Worm (Caenorhabditis elegans) whole organism, L4 larva: ENCODE measurements around the gene srh-140.

Experiments
- D1046.2 ChIP-seq: fragments of 200-800 bp; sonication (Bioruptor generic); IDR thresholded peaks from 2 replicates; pipeline ENCODE4 v1.3.6; 2022; ENCODE audit warnings: missing genetic modification characterization, missing compliant biosample characterization
- F37D6.2 ChIP-seq: sonication (generic microtip); optimal IDR thresholded peaks from 2 replicates; lab custom pipeline; 2016; ENCODE audit warnings: mild to moderate bottlenecking, missing genetic modification characterization, missing compliant biosample characterization
- F44E2.7 ChIP-seq: fragments of 200-800 bp; sonication (Bioruptor generic); IDR thresholded peaks from 2 replicates; pipeline ENCODE4 v2.1.2; 2022; ENCODE audit warnings: missing genetic modification characterization, missing compliant biosample characterization
- T20F7.1 ChIP-seq: fragments of 200-800 bp; sonication (Bioruptor generic); optimal IDR thresholded peaks from 2 replicates; lab custom pipeline; 2018; ENCODE audit warnings: mild to moderate bottlenecking, missing genetic modification characterization, missing compliant biosample characterization
- Y105C5A.15 ChIP-seq: fragments of 200-800 bp; sonication (Bioruptor generic); IDR thresholded peaks from 2 replicates; pipeline ENCODE4 v1.3.6; 2022; ENCODE audit warnings: missing genetic modification characterization, missing compliant biosample characterization
- Y48G9A.11 ChIP-seq: fragments of 200-800 bp; sonication (Bioruptor generic); IDR thresholded peaks from 2 replicates; pipeline ENCODE4 v1.3.6; 2022; ENCODE audit warnings: missing genetic modification reagents, missing genetic modification characterization, missing compliant biosample characterization
- Y5F2A.4 ChIP-seq: fragments of 200-800 bp; sonication (Bioruptor generic); optimal IDR thresholded peaks from 2 replicates; lab custom pipeline; 2018; ENCODE audit warnings: mild to moderate bottlenecking, missing genetic modification characterization, missing compliant biosample characterization
- Y75B8A.6 ChIP-seq: fragments of 200-800 bp; sonication (Bioruptor generic); IDR thresholded peaks from 2 replicates; pipeline ENCODE4 v1.3.6; 2022; ENCODE audit warnings: missing genetic modification reagents, missing genetic modification characterization, missing compliant biosample characterization
- aha-1 ChIP-seq: fragments of 150-350 bp; peaks from one replicate; lab custom pipeline; 2014; ENCODE audit warnings: missing biosample characterization, missing genetic modification characterization
- ama-1 ChIP-seq: fragments of 150-350 bp; optimal IDR thresholded peaks from 2 replicates; lab custom pipeline; 2014; ENCODE audit warnings: inconsistent platforms, mixed read lengths
- ceh-20 ChIP-seq: fragments of 200-800 bp; sonication (Bioruptor generic); IDR thresholded peaks from 2 replicates; pipeline ENCODE4 v1.3.6; 2022; ENCODE audit warnings: missing genetic modification reagents, missing genetic modification characterization, missing compliant biosample characterization
- ceh-28 ChIP-seq: fragments of 150-350 bp; optimal IDR thresholded peaks from 2 replicates; lab custom pipeline; 2014; ENCODE audit warnings: missing biosample characterization, missing genetic modification reagents, missing genetic modification characterization
- ceh-82 ChIP-seq: sonication (generic microtip); optimal IDR thresholded peaks from 2 replicates; lab custom pipeline; 2017; ENCODE audit warnings: missing biosample characterization, missing genetic modification characterization
- ctbp-1 ChIP-seq: fragments of 200-800 bp; sonication (Bioruptor generic); IDR thresholded peaks from 2 replicates; pipeline ENCODE4 v1.3.6; 2022; ENCODE audit warnings: missing genetic modification reagents, missing genetic modification characterization, missing compliant biosample characterization
- daf-19 ChIP-seq: fragments of 200-800 bp; sonication (Bioruptor generic); conservative IDR thresholded peaks from 2 replicates; pipeline ENCODE4 v1.3.6; 2022; ENCODE audit warnings: missing genetic modification characterization, missing compliant biosample characterization
- dmd-6 ChIP-seq: fragments of 200-800 bp; sonication (Bioruptor generic); IDR thresholded peaks from 2 replicates; pipeline ENCODE4 v1.3.6; 2022; ENCODE audit warnings: missing genetic modification reagents, missing genetic modification characterization, missing compliant biosample characterization
- duxl-1 ChIP-seq: sonication (generic microtip); optimal IDR thresholded peaks from 2 replicates; lab custom pipeline; 2016; ENCODE audit warnings: mild to moderate bottlenecking, missing genetic modification characterization, moderate library complexity, missing compliant biosample characterization; ENCODE audit not compliant: poor library complexity
- dve-1 ChIP-seq: sonication (generic microtip); optimal IDR thresholded peaks from 2 replicates; lab custom pipeline; 2017; ENCODE audit warnings: antibody characterized with exemption, mild to moderate bottlenecking, missing genetic modification characterization, missing compliant biosample characterization; ENCODE audit not compliant: insufficient read depth
- fkh-10 ChIP-seq: fragments of 150-350 bp; optimal IDR thresholded peaks from 2 replicates; lab custom pipeline; 2014; ENCODE audit warnings: missing biosample characterization, missing genetic modification reagents, missing genetic modification characterization
- fos-1 ChIP-seq: fragments of 150-350 bp; optimal IDR thresholded peaks from 2 replicates; lab custom pipeline; 2014; ENCODE audit warnings: missing biosample characterization, missing genetic modification characterization
- hlh-30 ChIP-seq: sonication (generic microtip); optimal IDR thresholded peaks from 2 replicates; lab custom pipeline; 2017; ENCODE audit warnings: antibody characterized with exemption, mild to moderate bottlenecking, missing genetic modification characterization, missing compliant biosample characterization; ENCODE audit not compliant: insufficient read depth
- hmg-1.1 ChIP-seq: fragments of 200-800 bp; sonication (Bioruptor generic); IDR thresholded peaks from 2 replicates; pipeline ENCODE4 v1.3.6; 2022; ENCODE audit warnings: missing genetic modification reagents, missing genetic modification characterization, missing compliant biosample characterization
- lin-1 ChIP-seq: fragments of 200-800 bp; sonication (Bioruptor generic); IDR thresholded peaks from 2 replicates; pipeline ENCODE4 v1.3.6; 2022; ENCODE audit warnings: missing genetic modification reagents, missing genetic modification characterization, missing compliant biosample characterization
- lin-29 ChIP-seq: fragments of 200-800 bp; sonication (Bioruptor generic); IDR thresholded peaks from 2 replicates; pipeline ENCODE4 v1.3.6; 2022; ENCODE audit warnings: missing genetic modification reagents, missing genetic modification characterization, missing compliant biosample characterization
- lin-39 ChIP-seq: fragments of 150-350 bp; optimal IDR thresholded peaks from 2 replicates; lab custom pipeline; 2014; ENCODE audit warnings: missing biosample characterization, missing genetic modification reagents, missing genetic modification characterization
- lir-3 ChIP-seq: sonication (generic microtip); optimal IDR thresholded peaks from 2 replicates; lab custom pipeline; 2016; ENCODE audit warnings: mild to moderate bottlenecking, missing genetic modification characterization, missing compliant biosample characterization
- lsy-2 ChIP-seq, 2 experiments: fragments of 150-350 bp in 1 of 2; sonication (generic microtip) in 1 of 2; optimal IDR thresholded peaks; 2 replicates each; lab custom pipeline; 2014 to 2017; ENCODE audit warnings: missing biosample characterization in 2 of 2, missing genetic modification characterization in 2 of 2
- nhr-28 ChIP-seq: fragments of 150-350 bp; optimal IDR thresholded peaks from 2 replicates; lab custom pipeline; 2014; ENCODE audit warnings: missing biosample characterization, missing genetic modification characterization
- nhr-48 ChIP-seq: sonication (generic microtip); optimal IDR thresholded peaks from 2 replicates; lab custom pipeline; 2016; ENCODE audit warnings: mild to moderate bottlenecking, missing genetic modification characterization, missing compliant biosample characterization
- nhr-6 ChIP-seq: fragments of 150-350 bp; optimal IDR thresholded peaks from 2 replicates; lab custom pipeline; 2014; ENCODE audit warnings: missing biosample characterization, missing genetic modification characterization
- nhr-77 ChIP-seq: fragments of 150-350 bp; optimal IDR thresholded peaks from 2 replicates; lab custom pipeline; 2014; ENCODE audit warnings: missing biosample characterization, missing genetic modification characterization
- sdz-12 ChIP-seq: fragments of 200-800 bp; sonication (Bioruptor generic); optimal IDR thresholded peaks from 2 replicates; lab custom pipeline; 2018; ENCODE audit warnings: mild to moderate bottlenecking, missing genetic modification characterization, missing compliant biosample characterization
- skn-1 ChIP-seq: fragments of 150-350 bp; optimal IDR thresholded peaks from 2 replicates; lab custom pipeline; 2014; ENCODE audit warnings: missing biosample characterization, missing genetic modification characterization
- snpc-4 ChIP-seq: fragments of 150-350 bp; optimal IDR thresholded peaks from 2 replicates; lab custom pipeline; 2014; ENCODE audit warnings: missing biosample characterization, missing genetic modification characterization
- tra-1 ChIP-seq: fragments of 200-800 bp; sonication (Bioruptor generic); IDR thresholded peaks from 2 replicates; pipeline ENCODE4 v1.3.6; 2022; ENCODE audit warnings: missing genetic modification reagents, missing genetic modification characterization, missing compliant biosample characterization
- unc-62 ChIP-seq, 3 experiments: fragments of 150-350 bp in 1 of 3; sonication (generic microtip); optimal IDR thresholded peaks in 2 of 3; peaks in 1 of 3; 1 replicate in 1 of 3; 2 replicates in 2 of 3; lab custom pipeline; 2014 to 2017; ENCODE audit warnings: missing biosample characterization in 3 of 3, missing genetic modification characterization in 3 of 3, missing genetic modification reagents in 3 of 3, missing genotype in 1 of 3
- vab-7 ChIP-seq: fragments of 200-800 bp; sonication (Bioruptor generic); IDR thresholded peaks from 2 replicates; pipeline ENCODE4 v1.3.6; 2022; ENCODE audit warnings: missing genetic modification reagents, missing genetic modification characterization, missing compliant biosample characterization
- zfp-2 ChIP-seq: sonication (generic microtip); optimal IDR thresholded peaks from 2 replicates; lab custom pipeline; 2016; ENCODE audit warnings: mild to moderate bottlenecking, missing genetic modification characterization, missing compliant biosample characterization
- zfp-3 ChIP-seq: fragments of 200-800 bp; sonication (Bioruptor generic); conservative IDR thresholded peaks from 2 replicates; pipeline ENCODE4 v1.3.6; 2022; ENCODE audit warnings: missing genetic modification reagents, missing genetic modification characterization, missing compliant biosample characterization
- zip-2 ChIP-seq: fragments of 150-350 bp; optimal IDR thresholded peaks from 2 replicates; lab custom pipeline; 2014; ENCODE audit warnings: missing biosample characterization, missing genetic modification characterization
- ztf-11 ChIP-seq: fragments of 150-350 bp; optimal IDR thresholded peaks from 2 replicates; lab custom pipeline; 2014; ENCODE audit warnings: missing biosample characterization, missing genetic modification characterization

srh-140 gene

ce11 chrV:15702263-15702662 lies 19.7 kb upstream of the srh-140 start, which contains the start of gene nhr-53:
nhr-53 (minus strand) TSS chrV:15702363.
- TF ChIP-seq F44E2.7 (GFP tag; lab: Robert Waterston, UW) = no peak
- TF ChIP-seq Y105C5A.15 (GFP tag; lab: Robert Waterston, UW) = no peak
- TF ChIP-seq lsy-2 (tag; optimal IDR thresholded peaks at IDR 0.05; lab: Kevin White, UChicago) = no peak
- TF ChIP-seq Y75B8A.6 = no peak
- TF ChIP-seq snpc-4 (tag; lab: Kevin White, UChicago) = no peak
- no peak for TF ChIP-seq lin-29 (GFP tag; lab: Robert Waterston, UW)
- no peak for TF ChIP-seq ztf-11 (tag; lab: Kevin White, UChicago)
- TF ChIP-seq Y5F2A.4 = no peak
- no peak for TF ChIP-seq T20F7.1 (GFP tag; lab: Kevin White, UChicago)
- TF ChIP-seq Y48G9A.11 (GFP tag; lab: Robert Waterston, UW) = no peak
- TF ChIP-seq lin-39 (tag; lab: Kevin White, UChicago) = no peak
- no peak for TF ChIP-seq nhr-77
- no peak for TF ChIP-seq nhr-28 (tag; lab: Kevin White, UChicago)
- no peak for TF ChIP-seq sdz-12
- TF ChIP-seq, all 104 proteins: peak for 0

- TF ChIP-seq dmd-6 (GFP tag; lab: Robert Waterston, UW) (peak; percentile 21; the same call in 1 of the 2 replicates), nhr-28 (tag; lab: Kevin White, UChicago) (peak; percentile 7), nhr-48 (tag; lab: Kevin White, UChicago) (no peak)
- TF ChIP-seq, all 104 proteins: peak for 2
Measured at ce11 chrV:15704745-15705144, 17.2 kb upstream of the srh-140 start, which contains the start of gene twk-34. twk-34 (plus strand) TSS chrV:15704960.

- TF ChIP-seq vab-7 (GFP tag; lab: Robert Waterston, UW) (no peak), tra-1 (GFP tag; lab: Robert Waterston, UW) (0 out of 2 replicates have a peak, but pooled peaks have one; percentile 31), daf-19 (GFP tag; lab: Robert Waterston, UW) (no peak), ceh-20 (GFP tag; lab: Robert Waterston, UW) (0 out of 2 replicates have a peak, but pooled peaks have one; percentile 20), lir-3 (tag; lab: Kevin White, UChicago) (no peak), unc-62 (GFP tag; optimal IDR thresholded peaks at IDR 0.05 in 1 of 2; lab: Kevin White, UChicago) (peak in 1 of 2 experiments; percentile 81), unc-62 (tag; optimal IDR thresholded peaks at IDR 0.05; lab: Kevin White, UChicago) (no peak), nhr-28 (tag; lab: Kevin White, UChicago) (peak; percentile 55)
Measured at ce11 chrV:15707982-15708381, 14.0 kb upstream of the srh-140 start.

- TF ChIP-seq tra-1 (GFP tag; lab: Robert Waterston, UW) (no peak), vab-7 (GFP tag; lab: Robert Waterston, UW) (no peak), lin-1 (GFP tag; lab: Robert Waterston, UW) (no peak), fkh-10 (no peak), zfp-3 (no peak), dve-1 (tag; lab: Kevin White, UChicago) (no peak), ceh-82 (no peak), F44E2.7 (GFP tag; lab: Robert Waterston, UW) (no peak), fos-1 (tag; lab: Kevin White, UChicago) (no peak), ceh-28 (no peak), zfp-2 (tag; lab: Kevin White, UChicago) (no peak)
Measured at ce11 chrV:15710401-15710800, 11.6 kb upstream of the srh-140 start, which contains the start of gene Y6E2A.1. Y6E2A.1 (minus strand) TSS chrV:15710501.

- TF ChIP-seq skn-1 (tag; lab: Kevin White, UChicago) = no peak
- no peak for TF ChIP-seq duxl-1
- no peak for TF ChIP-seq nhr-6 (tag; lab: Kevin White, UChicago)
- TF ChIP-seq ctbp-1 (GFP tag; lab: Robert Waterston, UW) = no peak
- TF ChIP-seq D1046.2 (GFP tag; lab: Robert Waterston, UW) = no peak
- TF ChIP-seq zip-2 (tag; lab: Kevin White, UChicago) = no peak
- TF ChIP-seq ama-1 (lab: Kevin White, UChicago) = no peak
- no peak for TF ChIP-seq F37D6.2 (tag; lab: Kevin White, UChicago)
- no peak for TF ChIP-seq Y75B8A.6
- no peak for TF ChIP-seq dve-1 (tag; lab: Kevin White, UChicago)
- TF ChIP-seq Y5F2A.4 = no peak
- TF ChIP-seq hlh-30 = no peak
- no peak for TF ChIP-seq aha-1 (tag; lab: Kevin White, UChicago)
- no peak for TF ChIP-seq vab-7 (GFP tag; lab: Robert Waterston, UW)
- no peak for TF ChIP-seq nhr-48 (tag; lab: Kevin White, UChicago)
- TF ChIP-seq hmg-1.1 (GFP tag; lab: Robert Waterston, UW) = no peak
- no peak for TF ChIP-seq Y48G9A.11 (GFP tag; lab: Robert Waterston, UW)
Measured at ce11 chrV:15711898-15712297, 10.1 kb upstream of the srh-140 start, which contains the start of gene str-101. str-101 (minus strand) TSS chrV:15711998.
